Worm (Caenorhabditis elegans): ENCODE measurements around the gene F58A4.1.

Gene F58A4.1

ce11 chrIII:9595563-9595962 lies 2.7 kb upstream of the F58A4.1 start, which contains the start of gene rom-2:
TSS of gene rom-2 (minus strand) at chrIII:9595663.
- no peak for TF ChIP-seq ztf-11 (tag; optimal IDR thresholded peaks at IDR 0.05)
- no peak for TF ChIP-seq Y55F3AM.14 (GFP tag; optimal IDR thresholded peaks at IDR 0.05)
- no peak for TF ChIP-seq nhr-77 (tag; optimal IDR thresholded peaks at IDR 0.05)
- no peak for TF ChIP-seq lin-13 (GFP tag; optimal IDR thresholded peaks at IDR 0.05)
- TF ChIP-seq ztf-1 (GFP tag; conservative IDR thresholded peaks at IDR 0.05) = no peak
- TF ChIP-seq ZK546.5 (tag; optimal IDR thresholded peaks at IDR 0.05) = no peak
- no peak for TF ChIP-seq ceh-16 (tag; optimal IDR thresholded peaks at IDR 0.05)
- no peak for TF ChIP-seq ceh-82 (tag; optimal IDR thresholded peaks at IDR 0.05)
- no peak for TF ChIP-seq sma-9 (GFP tag; optimal IDR thresholded peaks at IDR 0.05)
- TF ChIP-seq sma-9 (tag; optimal IDR thresholded peaks at IDR 0.05) = no peak
- TF ChIP-seq C34F6.9 (tag; optimal IDR thresholded peaks at IDR 0.05) = no peak
- TF ChIP-seq unc-62 (GFP tag; optimal IDR thresholded peaks at IDR 0.05) = no peak
- no peak for TF ChIP-seq sem-4 (tag; optimal IDR thresholded peaks at IDR 0.05)
- TF ChIP-seq F13H6.1 (tag; optimal IDR thresholded peaks at IDR 0.05) = no peak
- TF ChIP-seq blmp-1 (tag; optimal IDR thresholded peaks at IDR 0.05; ENCODE audit: insufficient read depth) = no peak
- no peak for TF ChIP-seq crh-2 (tag; optimal IDR thresholded peaks at IDR 0.05)
- no peak for TF ChIP-seq skn-1 (tag; optimal IDR thresholded peaks at IDR 0.05)

- TF ChIP-seq unc-39 (tag; optimal IDR thresholded peaks at IDR 0.05) (no peak), elt-1 (tag; optimal IDR thresholded peaks at IDR 0.05) (no peak), snpc-4 (tag; optimal IDR thresholded peaks at IDR 0.05) (no peak), mdl-1 (tag; optimal IDR thresholded peaks at IDR 0.05) (no peak), sem-4 (tag; optimal IDR thresholded peaks at IDR 0.05) (no peak), zag-1 (tag; optimal IDR thresholded peaks at IDR 0.05) (no peak), nhr-10 (tag; optimal IDR thresholded peaks at IDR 0.05) (no peak), lin-13 (GFP tag; optimal IDR thresholded peaks at IDR 0.05) (no peak), ztf-4 (tag; optimal IDR thresholded peaks at IDR 0.05) (no peak)
Measured at ce11 chrIII:9597044-9597443, 1.2 kb upstream of the F58A4.1 start, which contains the start of gene C48B4.12. TSS of gene C48B4.12 (plus strand) at chrIII:9597344.

- no peak for TF ChIP-seq mdl-1 (tag; optimal IDR thresholded peaks at IDR 0.05)
- no peak for TF ChIP-seq unc-39 (tag; optimal IDR thresholded peaks at IDR 0.05)
- TF ChIP-seq gmeb-1 (tag; optimal IDR thresholded peaks at IDR 0.05) = no peak
- no peak for TF ChIP-seq nhr-21 (tag; optimal IDR thresholded peaks at IDR 0.05)
- no peak for TF ChIP-seq skn-1 (tag; optimal IDR thresholded peaks at IDR 0.05)
- no peak for TF ChIP-seq fos-1 (tag; optimal IDR thresholded peaks at IDR 0.05)
- TF ChIP-seq lsy-2 (tag; optimal IDR thresholded peaks at IDR 0.05) = no peak
- no peak for TF ChIP-seq ceh-82 (tag; optimal IDR thresholded peaks at IDR 0.05)
- TF ChIP-seq C34F6.9 (tag; optimal IDR thresholded peaks at IDR 0.05) = no peak
- TF ChIP-seq R02D3.7 (tag; optimal IDR thresholded peaks at IDR 0.05) = no peak
- TF ChIP-seq elt-3 (tag; optimal IDR thresholded peaks at IDR 0.05) = no peak
Measured at ce11 chrIII:9600645-9601044, 2.4 kb downstream of the F58A4.1 start, which contains the start of gene F58A4.2. TSS of gene F58A4.2 (minus strand) at chrIII:9600745.

- TF ChIP-seq sma-9 (GFP tag; optimal IDR thresholded peaks at IDR 0.05) (no peak), sma-9 (tag; optimal IDR thresholded peaks at IDR 0.05) (no peak), blmp-1 (tag; optimal IDR thresholded peaks at IDR 0.05; ENCODE audit: insufficient read depth) (no peak), unc-39 (tag; optimal IDR thresholded peaks at IDR 0.05) (no peak), F13H6.1 (tag; optimal IDR thresholded peaks at IDR 0.05) (no peak), skn-1 (tag; optimal IDR thresholded peaks at IDR 0.05) (no peak), C34F6.9 (tag; optimal IDR thresholded peaks at IDR 0.05) (no peak), nhr-21 (tag; optimal IDR thresholded peaks at IDR 0.05) (no peak), ama-1 (optimal IDR thresholded peaks at IDR 0.05) (no peak), ztf-11 (tag; optimal IDR thresholded peaks at IDR 0.05) (no peak), lin-13 (GFP tag; optimal IDR thresholded peaks at IDR 0.05) (no peak), nhr-11 (tag; optimal IDR thresholded peaks at IDR 0.05) (no peak), nhr-6 (tag; optimal IDR thresholded peaks at IDR 0.05) (no peak), ceh-16 (tag; optimal IDR thresholded peaks at IDR 0.05) (no peak), peb-1 (tag; optimal IDR thresholded peaks at IDR 0.05) (no peak), nhr-237 (tag; optimal IDR thresholded peaks at IDR 0.05) (no peak)
Measured at ce11 chrIII:9608650-9609049, 10.4 kb downstream of the F58A4.1 start, which contains the start of gene clec-161. TSS of gene clec-161 (minus strand) at chrIII:9608750.

ce11 chrIII:9612097-9612496 lies 13.8 kb downstream of the F58A4.1 start, which contains the start of gene bbs-4:
TSS of gene bbs-4 (minus strand) at chrIII:9612197.
- no peak for TF ChIP-seq ztf-1 (GFP tag; conservative IDR thresholded peaks at IDR 0.05)
- no peak for TF ChIP-seq nhr-25 (tag; optimal IDR thresholded peaks at IDR 0.05)
- TF ChIP-seq lin-13 (GFP tag; optimal IDR thresholded peaks at IDR 0.05) = no peak
- TF ChIP-seq nhr-237 (tag; optimal IDR thresholded peaks at IDR 0.05) = no peak
- TF ChIP-seq nhr-77 (tag; optimal IDR thresholded peaks at IDR 0.05) = no peak
- TF ChIP-seq dmd-4 (tag; optimal IDR thresholded peaks at IDR 0.05) = no peak
- no peak for TF ChIP-seq sma-9 (GFP tag; optimal IDR thresholded peaks at IDR 0.05)
- no peak for TF ChIP-seq sma-9 (tag; optimal IDR thresholded peaks at IDR 0.05)
- no peak for TF ChIP-seq nhr-6 (tag; optimal IDR thresholded peaks at IDR 0.05)
- TF ChIP-seq snpc-4 (tag; optimal IDR thresholded peaks at IDR 0.05) = no peak
- no peak for TF ChIP-seq sma-3 (GFP tag; optimal IDR thresholded peaks at IDR 0.05)
- TF ChIP-seq F13H6.1 (tag; optimal IDR thresholded peaks at IDR 0.05) = no peak
- TF ChIP-seq elt-3 (tag; optimal IDR thresholded peaks at IDR 0.05) = no peak

Measured in whole organism, L2 larva.